ENCODE assay signal across 3 worm cellular contexts in the genomic region with DNA sequence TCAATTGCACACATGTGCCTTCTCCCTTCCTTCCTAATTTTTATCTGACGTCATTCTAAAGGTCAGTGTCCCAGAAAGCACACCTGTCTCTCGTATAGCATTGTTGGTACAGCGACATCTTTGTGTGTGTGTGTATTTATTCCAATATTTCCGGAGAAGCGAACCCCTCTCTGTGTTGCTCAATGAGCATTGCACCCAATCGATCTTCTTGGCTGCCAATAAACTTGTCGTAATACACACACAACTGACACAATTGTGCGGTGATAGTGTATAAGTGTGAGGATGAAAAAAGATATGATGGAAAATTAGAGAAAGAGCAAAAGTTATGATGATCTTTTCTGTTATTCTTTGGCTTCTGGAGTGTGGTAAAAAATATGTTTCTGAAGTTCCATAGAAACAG.
A peak's percentile ranks its signal among the peaks of the same experiment; 100 is the strongest.
TF ChIP-seq lines count a peak whose summit lies in the region.

No protein-coding gene starts in this region.

TF ChIP-seq in whole organism, L1 larva, 84 proteins besides CTCF, POLR2A, EP300 and RAD21:
- TF ChIP-seq ceh-8 (GFP tag; optimal IDR thresholded peaks at IDR 0.05; lab: Kevin White, UChicago) (no peak), lin-14 (GFP tag; optimal IDR thresholded peaks at IDR 0.05; lab: Kevin White, UChicago) (peak; percentile 3), efl-1 (optimal IDR thresholded peaks at IDR 0.05; lab: Kevin White, UChicago) (no peak), efl-1 (GFP tag; optimal IDR thresholded peaks at IDR 0.05 in 1 of 2; lab: Kevin White, UChicago) (peak in 1 of 2 experiments; percentile 9), sptf-1 (tag; optimal IDR thresholded peaks at IDR 0.05; lab: Kevin White, UChicago) (no peak)

TF ChIP-seq in whole organism, late embryonic, 69 proteins besides CTCF, POLR2A, EP300 and RAD21:
- no peak for TF ChIP-seq C08G9.2 (tag; optimal IDR thresholded peaks at IDR 0.05; lab: Kevin White, UChicago)
- TF ChIP-seq nfya-1 (tag; optimal IDR thresholded peaks at IDR 0.05; lab: Kevin White, UChicago), result peak; percentile 6
- TF ChIP-seq ceh-31 (tag; optimal IDR thresholded peaks at IDR 0.05; lab: Kevin White, UChicago), result peak; percentile 11
- peak; percentile 71 for TF ChIP-seq unc-55 (GFP tag; optimal IDR thresholded peaks at IDR 0.05; lab: Kevin White, UChicago)

TF ChIP-seq in whole organism, mixed stage, embryonic, 35 proteins besides CTCF, POLR2A, EP300 and RAD21:
- TF ChIP-seq unc-62 (GFP tag; optimal IDR thresholded peaks at IDR 0.05; lab: Kevin White, UChicago) (peak; percentile 62), ceh-43 (GFP tag; optimal IDR thresholded peaks at IDR 0.05; lab: Kevin White, UChicago) (no peak), blmp-1 (tag; optimal IDR thresholded peaks at IDR 0.05; lab: Kevin White, UChicago) (no peak), nhr-28 (tag; optimal IDR thresholded peaks at IDR 0.05; lab: Kevin White, UChicago) (no peak), hlh-1 (tag; optimal IDR thresholded peaks at IDR 0.05; lab: Kevin White, UChicago) (peak; percentile 74), ceh-39 (tag; optimal IDR thresholded peaks at IDR 0.05; lab: Kevin White, UChicago) (peak; percentile 26), zip-8 (tag; optimal IDR thresholded peaks at IDR 0.05; lab: Kevin White, UChicago) (peak; percentile 45), nhr-2 (tag; optimal IDR thresholded peaks at IDR 0.05; lab: Kevin White, UChicago) (peak; percentile 48), lin-32 (GFP tag; optimal IDR thresholded peaks at IDR 0.05; lab: Kevin White, UChicago) (peak; percentile 36), ham-2 (GFP tag; optimal IDR thresholded peaks at IDR 0.05; lab: Kevin White, UChicago) (no peak)
